Fruit fly (Drosophila melanogaster): ENCODE data around the gene nau.
A peak's percentile ranks its signal among the peaks of the same experiment; 100 is the strongest.

The nau gene

dm6 chr3R:23729632-23730471 is 11.7 kb upstream of the nau start (continued):
- TF ChIP-seq CG10431 (GFP tag; optimal IDR thresholded peaks at IDR 0.05) (no peak), ken (GFP tag; IDR thresholded peaks at IDR 0.05) (0 out of 3 replicates have a peak, but pooled peaks have one; percentile 40), bab2 (GFP tag; optimal IDR thresholded peaks at IDR 0.05) (no peak), GATAe (GFP tag; conservative IDR thresholded peaks at IDR 0.05) (no peak), CG6854 (GFP tag; optimal IDR thresholded peaks at IDR 0.05) (peak; percentile 42), onecut (GFP tag; IDR thresholded peaks at IDR 0.05) (peak; percentile 19; the same call in 1 of the 2 replicates), lilli (GFP tag; optimal IDR thresholded peaks at IDR 0.05) (peak; percentile 9), caup (GFP tag; optimal IDR thresholded peaks at IDR 0.05; ENCODE audit: severe bottlenecking) (no peak), odd (GFP tag; optimal IDR thresholded peaks at IDR 0.05) (no peak), Xrp1 (GFP tag; IDR thresholded peaks at IDR 0.05) (peak; percentile 16; the same call in 1 of the 2 replicates), CG7987 (GFP tag; optimal IDR thresholded peaks at IDR 0.05) (peak; percentile 19), CG5245 (GFP tag; optimal IDR thresholded peaks at IDR 0.05) (no peak), Fer1 (GFP tag; optimal IDR thresholded peaks at IDR 0.05) (peak; percentile 26), oc (tag; optimal IDR thresholded peaks at IDR 0.05) (no peak), CG15479 (GFP tag; optimal IDR thresholded peaks at IDR 0.05) (peak; percentile 69), pros (GFP tag; optimal IDR thresholded peaks at IDR 0.05) (peak; percentile 89), grau (tag; optimal IDR thresholded peaks at IDR 0.05) (peak; percentile 14), hb (GFP tag; IDR thresholded peaks at IDR 0.05; ENCODE audit: partially characterized antibody) (peak; percentile 53; the same call in 1 of the 3 replicates), CG2199 (GFP tag; IDR thresholded peaks at IDR 0.05) (peak; percentile 36; the same call in 1 of the 3 replicates), Usf (GFP tag; optimal IDR thresholded peaks at IDR 0.05) (no peak), chinmo (GFP tag; IDR thresholded peaks at IDR 0.05; ENCODE audit: partially characterized antibody) (peak; percentile 99), CG9876 (GFP tag; optimal IDR thresholded peaks at IDR 0.05) (no peak), exex (tag; optimal IDR thresholded peaks at IDR 0.05) (peak; percentile 45), CG7357 (GFP tag; IDR thresholded peaks at IDR 0.05) (no peak), Doc2 (GFP tag; IDR thresholded peaks at IDR 0.05) (no peak), NC2β (GFP tag; optimal IDR thresholded peaks at IDR 0.05) (no peak), CG5953 (GFP tag; IDR thresholded peaks at IDR 0.05) (0 out of 2 replicates have a peak, but pooled peaks have one; percentile 34), CG13775 (GFP tag; optimal IDR thresholded peaks at IDR 0.05) (no peak), disco-r (GFP tag; optimal IDR thresholded peaks at IDR 0.05) (no peak), Tbp (GFP tag; optimal IDR thresholded peaks at IDR 0.05) (peak; percentile 99), grn (GFP tag; optimal IDR thresholded peaks at IDR 0.05) (peak; percentile 50), CG13287 (GFP tag; IDR thresholded peaks at IDR 0.05; ENCODE audit: partially characterized antibody) (peak; percentile 50), CG15696 (tag; optimal IDR thresholded peaks at IDR 0.05) (no peak), CG33557 (GFP tag; optimal IDR thresholded peaks at IDR 0.05) (peak; percentile 5), CG15601 (tag; optimal IDR thresholded peaks at IDR 0.05) (peak; percentile 36), CG17568 (GFP tag; optimal IDR thresholded peaks at IDR 0.05) (no peak), CG4820 (GFP tag; optimal IDR thresholded peaks at IDR 0.05) (no peak), ato (GFP tag; IDR thresholded peaks at IDR 0.05; ENCODE audit: partially characterized antibody) (peak; percentile 57; the same call in 1 of the 2 replicates), ara (GFP tag; IDR thresholded peaks at IDR 0.05) (0 out of 2 replicates have a peak, but pooled peaks have one; percentile 8), zfh1 (GFP tag; IDR thresholded peaks at IDR 0.05) (no peak), CrebB (tag; optimal IDR thresholded peaks at IDR 0.05) (peak; percentile 25), Oaz (GFP tag; IDR thresholded peaks at IDR 0.05) (no peak), Atf3 (GFP tag; optimal IDR thresholded peaks at IDR 0.05) (no peak), gcm (GFP tag; optimal IDR thresholded peaks at IDR 0.05) (peak; percentile 48), sug (tag; optimal IDR thresholded peaks at IDR 0.05) (peak; percentile 88), CG7745 (tag; optimal IDR thresholded peaks at IDR 0.05) (no peak), CG8388 (GFP tag; optimal IDR thresholded peaks at IDR 0.05) (no peak), CG15514 (GFP tag; optimal IDR thresholded peaks at IDR 0.05) (peak; percentile 25)
